Fruit fly (Drosophila melanogaster) whole organism, prepupa: ENCODE data around the gene lic.
A peak's percentile ranks its signal among the peaks of the same experiment; 100 is the strongest.

ENCODE experiments used
- Blimp-1 ChIP-seq: fragments of 200-800 bp; sonication (Bioruptor generic); optimal IDR thresholded peaks from 3 replicates; lab custom pipeline; 2017; ENCODE audit warnings: missing biosample characterization, missing genetic modification characterization, mild to moderate bottlenecking, moderate library complexity, missing genetic modification reagents
- CG10631 ChIP-seq: fragments of 200-800 bp; sonication (Bioruptor generic); optimal IDR thresholded peaks from 2 replicates; lab custom pipeline; 2016; ENCODE audit warnings: missing biosample characterization, missing genetic modification characterization
- CG11294 ChIP-seq: fragments of 200-800 bp; sonication (Bioruptor generic); IDR thresholded peaks from 2 replicates; pipeline ENCODE4 v1.3.6; 2022; ENCODE audit warnings: missing biosample characterization, missing genetic modification characterization
- CG15336 ChIP-seq: fragments of 200-800 bp; sonication (Bioruptor generic); IDR thresholded peaks from 2 replicates; pipeline ENCODE4 v1.3.6; 2022; ENCODE audit warnings: missing biosample characterization, missing genetic modification characterization
- CG1621 ChIP-seq: fragments of 200-800 bp; sonication (Bioruptor generic); optimal IDR thresholded peaks from 3 replicates; lab custom pipeline; 2018; ENCODE audit warnings: missing biosample characterization, mild to moderate bottlenecking, missing genetic modification characterization
- CG3032 ChIP-seq: fragments of 200-800 bp; optimal IDR thresholded peaks from 2 replicates; lab custom pipeline; 2019; ENCODE audit warnings: missing biosample characterization, mild to moderate bottlenecking, missing genetic modification characterization, moderate library complexity
- CG32006 ChIP-seq: fragments of 200-800 bp; sonication (Bioruptor generic); optimal IDR thresholded peaks from 3 replicates; lab custom pipeline; 2017; ENCODE audit warnings: missing biosample characterization, mild to moderate bottlenecking, missing genetic modification characterization
- CG34406 ChIP-seq: fragments of 200-800 bp; sonication (Bioruptor generic); optimal IDR thresholded peaks from 3 replicates; lab custom pipeline; 2016; ENCODE audit warnings: missing biosample characterization, missing genetic modification characterization
- CG3919 ChIP-seq: fragments of 200-800 bp; sonication (Bioruptor generic); optimal IDR thresholded peaks from 3 replicates; lab custom pipeline; 2016; ENCODE audit warnings: missing biosample characterization, missing genetic modification characterization
- CG6163 ChIP-seq: fragments of 200-800 bp; sonication (Bioruptor generic); IDR thresholded peaks from 3 replicates; pipeline ENCODE4 v1.3.6; 2022; ENCODE audit warnings: missing biosample characterization, missing genetic modification characterization
- CG6276 ChIP-seq: fragments of 200-800 bp; sonication (Bioruptor generic); optimal IDR thresholded peaks from 2 replicates; lab custom pipeline; 2017; ENCODE audit warnings: missing biosample characterization, mild to moderate bottlenecking, missing genetic modification characterization
- CG6792 ChIP-seq: fragments of 200-800 bp; sonication (Bioruptor generic); optimal IDR thresholded peaks from 3 replicates; lab custom pipeline; 2016; ENCODE audit warnings: missing biosample characterization, missing genetic modification characterization
- CG6808 ChIP-seq: fragments of 200-800 bp; sonication (Bioruptor generic); optimal IDR thresholded peaks from 3 replicates; lab custom pipeline; 2017; ENCODE audit warnings: missing biosample characterization, missing genetic modification characterization, mild to moderate bottlenecking, moderate library complexity, missing genetic modification reagents
- CG6854 ChIP-seq: fragments of 200-800 bp; sonication (Bioruptor generic); optimal IDR thresholded peaks from 2 replicates; lab custom pipeline; 2017; ENCODE audit warnings: missing biosample characterization, mild to moderate bottlenecking, missing genetic modification characterization
- CG7368 ChIP-seq: fragments of 200-800 bp; sonication (Bioruptor generic); optimal IDR thresholded peaks from 3 replicates; lab custom pipeline; 2016; ENCODE audit warnings: missing biosample characterization, missing genetic modification characterization
- CG8119 ChIP-seq: fragments of 200-800 bp; sonication (Bioruptor generic); IDR thresholded peaks from 3 replicates; pipeline ENCODE4 v1.3.6; 2022; ENCODE audit warnings: missing biosample characterization, missing genetic modification characterization
- CG8632 ChIP-seq: fragments of 200-800 bp; sonication (Bioruptor generic); optimal IDR thresholded peaks from 3 replicates; lab custom pipeline; 2016; ENCODE audit warnings: missing biosample characterization, missing genetic modification characterization
- CG9139 ChIP-seq: fragments of 200-800 bp; sonication (Bioruptor generic); optimal IDR thresholded peaks from 3 replicates; lab custom pipeline; 2017; ENCODE audit warnings: missing biosample characterization, mild to moderate bottlenecking, missing genetic modification characterization
- Eip75B ChIP-seq: fragments of 200-800 bp; sonication (Bioruptor generic); optimal IDR thresholded peaks from 3 replicates; lab custom pipeline; 2016; ENCODE audit warnings: missing biosample characterization, missing genetic modification characterization
- Eip93F ChIP-seq: fragments of 200-800 bp; sonication (Bioruptor generic); optimal IDR thresholded peaks from 2 replicates; lab custom pipeline; 2016; ENCODE audit warnings: missing biosample characterization, mild to moderate bottlenecking, missing genetic modification characterization
- Ets21C ChIP-seq: fragments of 200-800 bp; sonication (Bioruptor generic); optimal IDR thresholded peaks from 3 replicates; lab custom pipeline; 2016; ENCODE audit warnings: missing biosample characterization, missing genetic modification characterization
- Ets96B ChIP-seq: fragments of 200-800 bp; optimal IDR thresholded peaks from 2 replicates; lab custom pipeline; 2019; ENCODE audit warnings: missing biosample characterization, mild to moderate bottlenecking, missing genetic modification characterization, moderate library complexity
- Gug ChIP-seq: fragments of 200-800 bp; sonication (Bioruptor generic); IDR thresholded peaks from 2 replicates; pipeline ENCODE4 v1.3.6; 2022; ENCODE audit warnings: missing biosample characterization, missing genetic modification characterization
- Hr39 ChIP-seq: fragments of 200-800 bp; sonication (Bioruptor generic); optimal IDR thresholded peaks from 2 replicates; lab custom pipeline; 2016; ENCODE audit warnings: missing biosample characterization, missing genetic modification characterization
- Hr4 ChIP-seq: fragments of 200-800 bp; sonication (Bioruptor generic); optimal IDR thresholded peaks from 3 replicates; lab custom pipeline; 2016; ENCODE audit warnings: missing biosample characterization, missing genetic modification characterization
- Lpt ChIP-seq: fragments of 200-800 bp; sonication (Bioruptor generic); optimal IDR thresholded peaks from 3 replicates; lab custom pipeline; 2016; ENCODE audit warnings: missing biosample characterization, missing genetic modification characterization
- Met ChIP-seq: fragments of 200-800 bp; sonication (Bioruptor generic); optimal IDR thresholded peaks from 3 replicates; lab custom pipeline; 2016; ENCODE audit warnings: missing biosample characterization, missing genetic modification characterization
- OdsH ChIP-seq: fragments of 200-800 bp; sonication (Bioruptor generic); optimal IDR thresholded peaks from 3 replicates; lab custom pipeline; 2016; ENCODE audit warnings: missing biosample characterization, missing genetic modification characterization
- Smox ChIP-seq: fragments of 200-800 bp; sonication (Bioruptor generic); optimal IDR thresholded peaks from 3 replicates; lab custom pipeline; 2016; ENCODE audit warnings: missing biosample characterization, missing genetic modification characterization
- Sox102F ChIP-seq: fragments of 200-800 bp; sonication (Bioruptor generic); optimal IDR thresholded peaks from 2 replicates; lab custom pipeline; 2016; ENCODE audit warnings: missing biosample characterization, mild to moderate bottlenecking, missing genetic modification characterization
- Sox14 ChIP-seq: fragments of 200-800 bp; sonication (Bioruptor generic); optimal IDR thresholded peaks from 3 replicates; lab custom pipeline; 2016; ENCODE audit warnings: missing biosample characterization, missing genetic modification characterization
- Sox15 ChIP-seq: fragments of 200-800 bp; sonication (Bioruptor generic); optimal IDR thresholded peaks from 3 replicates; lab custom pipeline; 2016; ENCODE audit warnings: missing biosample characterization, missing genetic modification characterization
- achi ChIP-seq: fragments of 200-800 bp; sonication (Bioruptor generic); optimal IDR thresholded peaks from 3 replicates; lab custom pipeline; 2016; ENCODE audit warnings: missing biosample characterization, missing genetic modification characterization
- acj6 ChIP-seq: fragments of 200-800 bp; sonication (Bioruptor generic); optimal IDR thresholded peaks from 3 replicates; lab custom pipeline; 2016; ENCODE audit warnings: missing biosample characterization, missing genetic modification characterization
- cyc ChIP-seq: fragments of 200-800 bp; sonication (Bioruptor generic); optimal IDR thresholded peaks from 3 replicates; lab custom pipeline; 2016; ENCODE audit warnings: missing biosample characterization, missing genetic modification characterization
- dac ChIP-seq: fragments of 200-800 bp; sonication (Bioruptor generic); optimal IDR thresholded peaks from 2 replicates; lab custom pipeline; 2017; ENCODE audit warnings: missing biosample characterization, mild to moderate bottlenecking, missing genetic modification characterization
- dsx ChIP-seq: fragments of 200-800 bp; optimal IDR thresholded peaks from 3 replicates; lab custom pipeline; 2019; ENCODE audit warnings: missing biosample characterization, mild to moderate bottlenecking, missing genetic modification characterization, moderate library complexity; ENCODE audit not compliant: poor library complexity, severe bottlenecking
- eg ChIP-seq: fragments of 200-800 bp; sonication (Bioruptor generic); IDR thresholded peaks from 3 replicates; pipeline ENCODE4 v1.3.6; 2022; ENCODE audit warnings: missing biosample characterization, missing genetic modification characterization
- esn ChIP-seq: fragments of 200-800 bp; sonication (Bioruptor generic); optimal IDR thresholded peaks from 2 replicates; lab custom pipeline; 2016; ENCODE audit warnings: missing biosample characterization, mild to moderate bottlenecking, missing genetic modification characterization, moderate library complexity
- fd59A ChIP-seq: fragments of 200-800 bp; sonication (Bioruptor generic); optimal IDR thresholded peaks from 2 replicates; lab custom pipeline; 2017; ENCODE audit warnings: missing biosample characterization, mild to moderate bottlenecking, missing genetic modification characterization, missing genetic modification reagents
- fd85E ChIP-seq: fragments of 200-800 bp; sonication (Bioruptor generic); optimal IDR thresholded peaks from 3 replicates; lab custom pipeline; 2016; ENCODE audit warnings: missing biosample characterization, missing genetic modification characterization
- fkh ChIP-seq: fragments of 200-800 bp; sonication (Bioruptor generic); optimal IDR thresholded peaks from 3 replicates; lab custom pipeline; 2017; ENCODE audit warnings: missing biosample characterization, mild to moderate bottlenecking, missing genetic modification characterization, moderate library complexity
- lz ChIP-seq: fragments of 200-800 bp; sonication (Bioruptor generic); optimal IDR thresholded peaks from 3 replicates; lab custom pipeline; 2016; ENCODE audit warnings: missing biosample characterization, missing genetic modification characterization
- net ChIP-seq: fragments of 200-800 bp; sonication (Bioruptor generic); optimal IDR thresholded peaks from 3 replicates; lab custom pipeline; 2016; ENCODE audit warnings: missing biosample characterization, missing genetic modification characterization
- pdm3 ChIP-seq: fragments of 200-800 bp; sonication (Bioruptor generic); optimal IDR thresholded peaks from 3 replicates; lab custom pipeline; 2016; ENCODE audit warnings: missing biosample characterization, missing genetic modification characterization
- salr ChIP-seq, 2 experiments: fragments of 200-800 bp; sonication (Bioruptor generic); optimal IDR thresholded peaks; 3 replicates each; lab custom pipeline; 2016 to 2018; ENCODE audit warnings: missing biosample characterization in 2 of 2, missing genetic modification characterization in 2 of 2, mild to moderate bottlenecking in 1 of 2
- spab ChIP-seq: fragments of 200-800 bp; sonication (Bioruptor generic); optimal IDR thresholded peaks from 2 replicates; lab custom pipeline; 2017; ENCODE audit warnings: missing biosample characterization, mild to moderate bottlenecking, missing genetic modification characterization, missing genetic modification reagents
- ss ChIP-seq, 2 experiments: fragments of 200-800 bp; sonication (Bioruptor generic); optimal IDR thresholded peaks; 2 replicates in 1 of 2; 3 replicates in 1 of 2; lab custom pipeline; 2017 to 2018; ENCODE audit warnings: mild to moderate bottlenecking in 2 of 2, missing biosample characterization in 2 of 2, missing genetic modification characterization in 2 of 2, moderate library complexity in 1 of 2
- topi ChIP-seq: fragments of 200-800 bp; sonication (Bioruptor generic); optimal IDR thresholded peaks from 3 replicates; lab custom pipeline; 2016; ENCODE audit warnings: missing biosample characterization, missing genetic modification characterization
- vri ChIP-seq: fragments of 200-800 bp; sonication (Bioruptor generic); optimal IDR thresholded peaks from 3 replicates; lab custom pipeline; 2016; ENCODE audit warnings: missing biosample characterization, mild to moderate bottlenecking, missing genetic modification characterization

Gene lic

dm6 chrX:13127973-13128749 lies 37.2 kb downstream of the lic start:
- peak; percentile 79; the same call in 2 of the 3 replicates for TF ChIP-seq CG8119 (GFP tag; lab: Robert Waterston, UW)
- peak; percentile 58 for TF ChIP-seq achi
- peak; percentile 9 for TF ChIP-seq CG9139 (GFP tag; lab: Kevin White, UChicago)
- peak; percentile 55 for TF ChIP-seq cyc
- peak; percentile 47 for TF ChIP-seq Lpt (GFP tag; lab: Kevin White, UChicago)
- peak; percentile 46 for TF ChIP-seq acj6 (GFP tag; lab: Kevin White, UChicago)
- no peak for TF ChIP-seq fd85E (GFP tag; lab: Kevin White, UChicago)
- TF ChIP-seq spab (GFP tag; lab: Kevin White, UChicago) = peak; percentile 24
- TF ChIP-seq CG7368 (GFP tag; lab: Kevin White, UChicago) = peak; percentile 48
- peak; percentile 74 for TF ChIP-seq CG15336
- TF ChIP-seq CG6276 (GFP tag; lab: Kevin White, UChicago) = peak; percentile 16
- peak; percentile 23 for TF ChIP-seq Ets96B
- peak; percentile 30; the same call in 1 of the 2 replicates for TF ChIP-seq CG11294 (GFP tag; lab: Robert Waterston, UW)
- peak; percentile 63 for TF ChIP-seq Smox (GFP tag; lab: Kevin White, UChicago)
- TF ChIP-seq Hr4 (GFP tag; lab: Kevin White, UChicago) = peak; percentile 65
- TF ChIP-seq topi (GFP tag; lab: Kevin White, UChicago) = peak; percentile 63
- TF ChIP-seq Gug (GFP tag; lab: Robert Waterston, UW) = no peak
- TF ChIP-seq ss (GFP tag; optimal IDR thresholded peaks at IDR 0.05; lab: Kevin White, UChicago) = peak in 1 of 2 experiments; percentile 28
- TF ChIP-seq CG32006 (GFP tag; lab: Kevin White, UChicago) = peak; percentile 51
- TF ChIP-seq Sox102F (GFP tag; lab: Kevin White, UChicago) = peak; percentile 45
- peak; percentile 65 for TF ChIP-seq lz
- TF ChIP-seq salr (GFP tag; optimal IDR thresholded peaks at IDR 0.05; lab: Kevin White, UChicago) = peak; percentile 31 to 55
- TF ChIP-seq dsx (GFP tag; lab: Kevin White, UChicago) = peak; percentile 2
- TF ChIP-seq Sox15 = peak; percentile 50
- TF ChIP-seq CG6163 = peak; percentile 80
- TF ChIP-seq Eip75B (GFP tag; lab: Kevin White, UChicago) = peak; percentile 56
- TF ChIP-seq Ets21C (GFP tag; lab: Kevin White, UChicago) = peak; percentile 39
- no peak for TF ChIP-seq dac
- peak; percentile 56 for TF ChIP-seq CG34406 (GFP tag; lab: Kevin White, UChicago)
- TF ChIP-seq fd59A (GFP tag; lab: Kevin White, UChicago) = peak; percentile 10
- TF ChIP-seq Blimp-1 (GFP tag; lab: Kevin White, UChicago) = peak; percentile 95
- TF ChIP-seq vri (GFP tag; lab: Kevin White, UChicago) = peak; percentile 42
- peak; percentile 23 for TF ChIP-seq CG1621 (tag; lab: Kevin White, UChicago)
- TF ChIP-seq Hr39 (GFP tag; lab: Kevin White, UChicago) = peak; percentile 65
- peak; percentile 45 for TF ChIP-seq net (GFP tag; lab: Kevin White, UChicago)
- peak; percentile 69 for TF ChIP-seq Sox14
- peak; percentile 65 for TF ChIP-seq esn (GFP tag; lab: Kevin White, UChicago)
- peak; percentile 62 for TF ChIP-seq OdsH (GFP tag; lab: Kevin White, UChicago)
- TF ChIP-seq CG6792 = peak; percentile 43
- peak; percentile 64 for TF ChIP-seq CG3919
- peak; percentile 63 for TF ChIP-seq CG10631 (GFP tag; lab: Kevin White, UChicago)
- TF ChIP-seq fkh = no peak
- peak; percentile 55 for TF ChIP-seq CG8632 (GFP tag; lab: Kevin White, UChicago)
- peak; percentile 43 for TF ChIP-seq CG3032
- TF ChIP-seq eg (GFP tag; lab: Robert Waterston, UW) = peak; percentile 77
- TF ChIP-seq CG6808 (GFP tag; lab: Kevin White, UChicago) = peak; percentile 17
- TF ChIP-seq pdm3 (GFP tag; lab: Kevin White, UChicago) = peak; percentile 72
- TF ChIP-seq Eip93F = no peak
- peak; percentile 23 for TF ChIP-seq CG6854 (GFP tag; lab: Kevin White, UChicago)
- peak; percentile 55 for TF ChIP-seq Met
